Worm (Caenorhabditis elegans) whole organism, early embryonic: ENCODE data around the gene oig-2.

Experiments used
- B0310.2 ChIP-seq: sonication (generic microtip); optimal IDR thresholded peaks from 2 replicates; lab custom pipeline; 2016; ENCODE audit warnings: mild to moderate bottlenecking, missing genetic modification characterization, missing compliant biosample characterization
- F13C5.2 ChIP-seq: sonication (generic microtip); optimal IDR thresholded peaks from 2 replicates; lab custom pipeline; 2017; ENCODE audit warnings: mild to moderate bottlenecking, missing genetic modification characterization, inconsistent platforms, missing compliant biosample characterization
- aly-1 ChIP-seq: sonication (generic microtip); optimal IDR thresholded peaks from 2 replicates; lab custom pipeline; 2016; ENCODE audit warnings: missing genetic modification characterization, missing compliant biosample characterization
- ama-1 ChIP-seq: fragments of 150-350 bp; optimal IDR thresholded peaks from 2 replicates; lab custom pipeline; 2014
- ceh-13 ChIP-seq: fragments of 200-800 bp; sonication (Bioruptor generic); optimal IDR thresholded peaks from 2 replicates; lab custom pipeline; 2018; ENCODE audit warnings: mild to moderate bottlenecking, missing genetic modification characterization, missing compliant biosample characterization
- ceh-36 ChIP-seq: sonication (generic microtip); optimal IDR thresholded peaks from 2 replicates; lab custom pipeline; 2016; ENCODE audit warnings: missing genetic modification characterization, inconsistent platforms, missing compliant biosample characterization
- ets-7 ChIP-seq: sonication (generic microtip); optimal IDR thresholded peaks from 2 replicates; lab custom pipeline; 2016; ENCODE audit warnings: missing genotype, missing genetic modification characterization, missing compliant biosample characterization
- flt-1 ChIP-seq: fragments of 200-800 bp; sonication (Bioruptor generic); IDR thresholded peaks from 2 replicates; pipeline ENCODE4 v1.3.6; 2022; ENCODE audit warnings: missing genetic modification characterization, missing compliant biosample characterization
- hmbx-1 ChIP-seq: sonication (generic microtip); optimal IDR thresholded peaks from 2 replicates; lab custom pipeline; 2016; ENCODE audit warnings: mild to moderate bottlenecking, missing genetic modification characterization, missing compliant biosample characterization
- hmg-4 ChIP-seq: fragments of 200-800 bp; sonication (Bioruptor generic); optimal IDR thresholded peaks from 2 replicates; lab custom pipeline; 2018; ENCODE audit warnings: mild to moderate bottlenecking, missing genetic modification characterization, missing compliant biosample characterization
- hnd-1 ChIP-seq: sonication (generic microtip); optimal IDR thresholded peaks from 2 replicates; lab custom pipeline; 2016; ENCODE audit warnings: missing genetic modification characterization, missing compliant biosample characterization
- pes-1 ChIP-seq: fragments of 200-800 bp; sonication (Bioruptor generic); IDR thresholded peaks from 2 replicates; pipeline ENCODE4 v1.3.6; 2022; ENCODE audit warnings: missing genetic modification reagents, missing genetic modification characterization, missing compliant biosample characterization
- scrt-1 ChIP-seq: fragments of 200-800 bp; sonication (Bioruptor generic); IDR thresholded peaks from 2 replicates; pipeline ENCODE4 v1.3.6; 2022; ENCODE audit warnings: missing genetic modification characterization, missing compliant biosample characterization
- sea-1 ChIP-seq: fragments of 200-800 bp; sonication (Bioruptor generic); conservative IDR thresholded peaks from 2 replicates; pipeline ENCODE4 v1.3.6; 2022; ENCODE audit warnings: missing genetic modification characterization, missing compliant biosample characterization
- tbx-11 ChIP-seq: fragments of 200-800 bp; sonication (Bioruptor generic); IDR thresholded peaks from 2 replicates; pipeline ENCODE4 v1.3.6; 2022; ENCODE audit warnings: missing genetic modification characterization, missing compliant biosample characterization
- tbx-37 ChIP-seq: fragments of 200-800 bp; sonication (Bioruptor generic); conservative IDR thresholded peaks from 2 replicates; pipeline ENCODE4 v1.3.6; 2022; ENCODE audit warnings: missing genetic modification reagents, missing genetic modification characterization, missing compliant biosample characterization
- tra-4 ChIP-seq: sonication (generic microtip); optimal IDR thresholded peaks from 2 replicates; lab custom pipeline; 2017; ENCODE audit warnings: missing genetic modification characterization, missing compliant biosample characterization

The oig-2 gene

ce11 chrII:13016381-13016780 is 8.4 kb upstream of the oig-2 start:
- TF ChIP-seq tbx-37 (GFP tag; lab: Robert Waterston, UW) = 0 out of 2 replicates have a peak, but pooled peaks have one; percentile 11
- 0 out of 2 replicates have a peak, but pooled peaks have one; percentile 42 for TF ChIP-seq tbx-11
- peak; percentile 71 for TF ChIP-seq pes-1 (GFP tag; lab: Robert Waterston, UW)
- peak; percentile 70; the same call in 1 of the 2 replicates for TF ChIP-seq sea-1 (GFP tag; lab: Robert Waterston, UW)
- TF ChIP-seq flt-1 (GFP tag; lab: Robert Waterston, UW) = peak; percentile 81
- TF ChIP-seq scrt-1 (GFP tag; lab: Robert Waterston, UW) = 0 out of 2 replicates have a peak, but pooled peaks have one; percentile 39

- TF ChIP-seq flt-1 (GFP tag; lab: Robert Waterston, UW) (no peak), pes-1 (GFP tag; lab: Robert Waterston, UW) (no peak), B0310.2 (no peak), F13C5.2 (tag; lab: Kevin White, UChicago) (no peak), ceh-13 (GFP tag; lab: Kevin White, UChicago) (no peak), hmg-4 (GFP tag; lab: Kevin White, UChicago) (no peak), hnd-1 (no peak), tbx-11 (no peak), hmbx-1 (tag; lab: Kevin White, UChicago) (no peak), ceh-36 (tag; lab: Kevin White, UChicago) (no peak), tra-4 (tag; lab: Kevin White, UChicago) (no peak), sea-1 (GFP tag; lab: Robert Waterston, UW) (no peak)
Measured at ce11 chrII:13013966-13014365, 6.0 kb upstream of the oig-2 start, which contains the start of gene F18A11.5. TSS of gene F18A11.5 (minus strand) at chrII:13014286.

- TF ChIP-seq flt-1 (GFP tag; lab: Robert Waterston, UW) = no peak
- peak; percentile 7 for TF ChIP-seq hmg-4 (GFP tag; lab: Kevin White, UChicago)
- TF ChIP-seq F13C5.2 (tag; lab: Kevin White, UChicago) = no peak
- no peak for TF ChIP-seq ceh-36 (tag; lab: Kevin White, UChicago)
Measured at ce11 chrII:13012684-13013083, 4.7 kb upstream of the oig-2 start.

- no peak for TF ChIP-seq scrt-1 (GFP tag; lab: Robert Waterston, UW)
- no peak for TF ChIP-seq tbx-11
- no peak for TF ChIP-seq hmbx-1 (tag; lab: Kevin White, UChicago)
- TF ChIP-seq sea-1 (GFP tag; lab: Robert Waterston, UW) = no peak
- no peak for TF ChIP-seq aly-1 (tag; lab: Kevin White, UChicago)
- TF ChIP-seq hnd-1 = no peak
- no peak for TF ChIP-seq pes-1 (GFP tag; lab: Robert Waterston, UW)
- no peak for TF ChIP-seq ets-7
- no peak for TF ChIP-seq B0310.2
- no peak for TF ChIP-seq tra-4 (tag; lab: Kevin White, UChicago)
- no peak for TF ChIP-seq flt-1 (GFP tag; lab: Robert Waterston, UW)
- TF ChIP-seq hmg-4 (GFP tag; lab: Kevin White, UChicago) = no peak
- no peak for TF ChIP-seq F13C5.2 (tag; lab: Kevin White, UChicago)
- no peak for TF ChIP-seq ceh-13 (GFP tag; lab: Kevin White, UChicago)
- TF ChIP-seq ceh-36 (tag; lab: Kevin White, UChicago) = no peak
- TF ChIP-seq tbx-37 (GFP tag; lab: Robert Waterston, UW) = no peak
Measured at ce11 chrII:13006283-13006682, 1.7 kb downstream of the oig-2 start.

- TF ChIP-seq tbx-11 (no peak), hmbx-1 (tag; lab: Kevin White, UChicago) (no peak), hnd-1 (no peak), tra-4 (tag; lab: Kevin White, UChicago) (no peak), B0310.2 (no peak), aly-1 (tag; lab: Kevin White, UChicago) (no peak), sea-1 (GFP tag; lab: Robert Waterston, UW) (no peak), ceh-36 (tag; lab: Kevin White, UChicago) (no peak), F13C5.2 (tag; lab: Kevin White, UChicago) (no peak), pes-1 (GFP tag; lab: Robert Waterston, UW) (no peak), scrt-1 (GFP tag; lab: Robert Waterston, UW) (no peak), tbx-37 (GFP tag; lab: Robert Waterston, UW) (no peak), ceh-13 (GFP tag; lab: Kevin White, UChicago) (no peak), ama-1 (lab: Kevin White, UChicago) (no peak), hmg-4 (GFP tag; lab: Kevin White, UChicago) (no peak), ets-7 (no peak), flt-1 (GFP tag; lab: Robert Waterston, UW) (no peak)
Measured at ce11 chrII:13004872-13005252, 3.1 kb downstream of the oig-2 start.

ce11 chrII:13004160-13004871 is 3.6 kb downstream of the oig-2 start:
- TF ChIP-seq F13C5.2 (tag; lab: Kevin White, UChicago) (no peak), tbx-11 (no peak), B0310.2 (no peak), scrt-1 (GFP tag; lab: Robert Waterston, UW) (no peak), ceh-36 (tag; lab: Kevin White, UChicago) (no peak), ceh-13 (GFP tag; lab: Kevin White, UChicago) (no peak), hmbx-1 (tag; lab: Kevin White, UChicago) (no peak), ama-1 (lab: Kevin White, UChicago) (no peak), hmg-4 (GFP tag; lab: Kevin White, UChicago) (no peak), ets-7 (no peak), sea-1 (GFP tag; lab: Robert Waterston, UW) (no peak)

- TF ChIP-seq ets-7 (no peak), hmbx-1 (tag; lab: Kevin White, UChicago) (no peak), ama-1 (lab: Kevin White, UChicago) (no peak), flt-1 (GFP tag; lab: Robert Waterston, UW) (no peak), scrt-1 (GFP tag; lab: Robert Waterston, UW) (no peak), tbx-11 (no peak), ceh-36 (tag; lab: Kevin White, UChicago) (no peak), hmg-4 (GFP tag; lab: Kevin White, UChicago) (no peak), F13C5.2 (tag; lab: Kevin White, UChicago) (no peak), B0310.2 (no peak), sea-1 (GFP tag; lab: Robert Waterston, UW) (no peak), aly-1 (tag; lab: Kevin White, UChicago) (no peak)
Measured at ce11 chrII:13003244-13003643, 4.7 kb downstream of the oig-2 start.
